ENCODE assay signal across 8 worm cellular contexts in genomic region chrX:3411565-3412022, ce11.
A peak's percentile ranks its signal among the peaks of the same experiment; 100 is the strongest.
TF ChIP-seq lines count a peak whose summit lies in the region.

TSS of gene unc-78 (minus strand) at chrX:3411615.

TF ChIP-seq in whole organism, L1 larva, 84 proteins besides CTCF, POLR2A, EP300 and RAD21:
- no peak for TF ChIP-seq dsc-1 (tag; optimal IDR thresholded peaks at IDR 0.05; lab: Kevin White, UChicago)
- TF ChIP-seq efl-1 (optimal IDR thresholded peaks at IDR 0.05; lab: Kevin White, UChicago) = no peak
- peak in 1 of 2 experiments; percentile 66 for TF ChIP-seq efl-1 (GFP tag; optimal IDR thresholded peaks at IDR 0.05 in 1 of 2; lab: Kevin White, UChicago)
- TF ChIP-seq lin-14 (GFP tag; optimal IDR thresholded peaks at IDR 0.05; lab: Kevin White, UChicago) = peak; percentile 53
- TF ChIP-seq rnt-1 (tag; optimal IDR thresholded peaks at IDR 0.05; lab: Kevin White, UChicago) = peak; percentile 38

TF ChIP-seq in whole organism, L2 larva, 48 proteins besides CTCF, POLR2A, EP300 and RAD21:
- no peak for TF ChIP-seq alr-1 (tag; optimal IDR thresholded peaks at IDR 0.05; lab: Kevin White, UChicago)
- peak; percentile 33 for TF ChIP-seq fos-1 (tag; optimal IDR thresholded peaks at IDR 0.05; lab: Kevin White, UChicago)
- peak; percentile 29 for TF ChIP-seq F13H6.1 (tag; optimal IDR thresholded peaks at IDR 0.05; lab: Kevin White, UChicago)
TF ChIP-seq in whole organism, L2 larva: peak in this region for 2.

TF ChIP-seq in whole organism, L3 larva, 47 proteins besides CTCF, POLR2A, EP300 and RAD21:
- peak; percentile 31 for TF ChIP-seq pqm-1 (tag; optimal IDR thresholded peaks at IDR 0.05; lab: Kevin White, UChicago)
- peak; percentile 0 for TF ChIP-seq elt-2 (tag; optimal IDR thresholded peaks at IDR 0.05; lab: Kevin White, UChicago)
- no peak for TF ChIP-seq lin-39 (tag; optimal IDR thresholded peaks at IDR 0.05; lab: Kevin White, UChicago)
- no peak for TF ChIP-seq elt-1 (tag; optimal IDR thresholded peaks at IDR 0.05; lab: Kevin White, UChicago)
- TF ChIP-seq pha-4 (tag; optimal IDR thresholded peaks at IDR 0.05; lab: Kevin White, UChicago) = peak; percentile 16
- TF ChIP-seq fkh-2 (tag; optimal IDR thresholded peaks at IDR 0.05; lab: Kevin White, UChicago) = no peak

TF ChIP-seq in whole organism, L4 larva, 104 proteins besides CTCF, POLR2A, EP300 and RAD21:
- TF ChIP-seq dve-1 (tag; optimal IDR thresholded peaks at IDR 0.05; lab: Kevin White, UChicago; ENCODE audit: insufficient read depth) (no peak), mes-2 (tag; optimal IDR thresholded peaks at IDR 0.05; lab: Kevin White, UChicago; ENCODE audit: poor library complexity, severe bottlenecking) (peak; percentile 44), aha-1 (tag; lab: Kevin White, UChicago) (peak; percentile 58)

TF ChIP-seq in whole organism, early embryonic, 17 proteins besides CTCF, POLR2A, EP300 and RAD21:
- TF ChIP-seq sea-1 (GFP tag; conservative IDR thresholded peaks at IDR 0.05; lab: Robert Waterston, UW) (no peak), aly-1 (tag; optimal IDR thresholded peaks at IDR 0.05; lab: Kevin White, UChicago) (peak; percentile 3)

TF ChIP-seq in whole organism, late embryonic, 69 proteins besides CTCF, POLR2A, EP300 and RAD21:
- TF ChIP-seq ceh-2 (tag; optimal IDR thresholded peaks at IDR 0.05; lab: Kevin White, UChicago) = peak; percentile 16
- TF ChIP-seq tbx-2 (tag; optimal IDR thresholded peaks at IDR 0.05; lab: Kevin White, UChicago) = peak; percentile 25
- no peak for TF ChIP-seq ttx-3 (tag; optimal IDR thresholded peaks at IDR 0.05; lab: Kevin White, UChicago)
- peak; percentile 6 for TF ChIP-seq ceh-31 (tag; optimal IDR thresholded peaks at IDR 0.05; lab: Kevin White, UChicago)
- peak; percentile 13 for TF ChIP-seq C08G9.2 (tag; optimal IDR thresholded peaks at IDR 0.05; lab: Kevin White, UChicago)
- TF ChIP-seq fkh-10 (GFP tag; optimal IDR thresholded peaks at IDR 0.05; lab: Kevin White, UChicago) = no peak
- no peak for TF ChIP-seq ceh-34 (tag; optimal IDR thresholded peaks at IDR 0.05; lab: Kevin White, UChicago)

TF ChIP-seq in whole organism, mixed stage, embryonic, 35 proteins besides CTCF, POLR2A, EP300 and RAD21:
- TF ChIP-seq hlh-1 (tag; optimal IDR thresholded peaks at IDR 0.05; lab: Kevin White, UChicago) (peak; percentile 9), elt-3 (tag; optimal IDR thresholded peaks at IDR 0.05; lab: Kevin White, UChicago) (no peak)

TF ChIP-seq in whole organism, young adult, 124 proteins besides CTCF, POLR2A, EP300 and RAD21:
- TF ChIP-seq T26A5.8 (tag; optimal IDR thresholded peaks at IDR 0.05; lab: Kevin White, UChicago) (no peak), lsy-27 (tag; optimal IDR thresholded peaks at IDR 0.05; lab: Kevin White, UChicago; ENCODE audit: borderline replicate concordance, insufficient read depth) (no peak), F10E7.11 (tag; optimal IDR thresholded peaks at IDR 0.05; lab: Kevin White, UChicago) (no peak), mel-28 (tag; optimal IDR thresholded peaks at IDR 0.05; lab: Kevin White, UChicago; ENCODE audit: borderline replicate concordance) (no peak), athp-1 (tag; optimal IDR thresholded peaks at IDR 0.05; lab: Kevin White, UChicago) (no peak), F57A8.1 (GFP tag; optimal IDR thresholded peaks at IDR 0.05; lab: Kevin White, UChicago) (no peak), nhr-80 (tag; optimal IDR thresholded peaks at IDR 0.05; lab: Kevin White, UChicago) (peak; percentile 12)
TF ChIP-seq in whole organism, young adult: peak in this region for 1.
